Worm (Caenorhabditis elegans): ENCODE results near the gene F08F1.3.

ce11 chrX:8440001-8440735, 11.5 kb downstream of the F08F1.3 start:
- TF ChIP-seq ztf-29 (GFP tag; IDR thresholded peaks at IDR 0.05) = no peak
- no peak for TF ChIP-seq med-1 (GFP tag; optimal IDR thresholded peaks at IDR 0.05; ENCODE audit: insufficient read depth)
- TF ChIP-seq flt-1 (GFP tag; IDR thresholded peaks at IDR 0.05) = no peak
- TF ChIP-seq ztf-23 (GFP tag; IDR thresholded peaks at IDR 0.05) = no peak
- TF ChIP-seq klf-2 (GFP tag; conservative IDR thresholded peaks at IDR 0.05) = no peak
- no peak for TF ChIP-seq cog-1 (tag; optimal IDR thresholded peaks at IDR 0.05)

Measured in whole organism, midembryonic.